Worm (Caenorhabditis elegans): ENCODE measurements around the gene C07B5.4.

The C07B5.4 gene

ce11 chrX:9509516-9509915 lies 19.9 kb upstream of the C07B5.4 start:
- TF ChIP-seq ztf-23 (GFP tag; IDR thresholded peaks at IDR 0.05) (no peak), cog-1 (tag; optimal IDR thresholded peaks at IDR 0.05) (no peak)

DNA sequence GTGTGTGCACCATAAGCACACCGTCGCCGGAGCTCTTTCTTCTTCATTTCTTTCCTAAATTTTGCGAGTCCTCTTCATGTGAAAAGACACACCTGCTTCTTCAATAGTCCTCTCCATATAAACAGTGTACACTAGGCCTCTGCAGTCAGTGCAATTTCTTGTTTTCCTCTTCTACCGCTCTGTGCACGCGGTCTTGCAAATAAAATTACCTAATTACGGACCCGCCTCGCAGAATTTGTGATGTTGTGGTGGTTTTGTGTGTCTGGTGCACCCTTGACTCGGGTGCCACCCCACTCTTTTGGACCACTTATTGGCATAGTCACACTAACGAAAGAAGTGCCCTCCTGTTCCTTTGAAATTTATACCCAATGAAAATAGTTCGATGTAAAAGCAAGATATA lies 19.5 kb upstream of the C07B5.4 start:
- no peak for TF ChIP-seq ref-1 (GFP tag; conservative IDR thresholded peaks at IDR 0.05)
- TF ChIP-seq flt-1 (GFP tag; IDR thresholded peaks at IDR 0.05), result no peak
- no peak for TF ChIP-seq ztf-29 (GFP tag; IDR thresholded peaks at IDR 0.05)
- no peak for TF ChIP-seq ztf-23 (GFP tag; IDR thresholded peaks at IDR 0.05)
- TF ChIP-seq med-1 (GFP tag; optimal IDR thresholded peaks at IDR 0.05; ENCODE audit: insufficient read depth), result no peak
- TF ChIP-seq cog-1 (tag; optimal IDR thresholded peaks at IDR 0.05), result no peak
- TF ChIP-seq T22C8.4 (GFP tag; IDR thresholded peaks at IDR 0.05), result no peak
- no peak for TF ChIP-seq klf-2 (GFP tag; conservative IDR thresholded peaks at IDR 0.05)
- TF ChIP-seq tab-1 (GFP tag; IDR thresholded peaks at IDR 0.05), result no peak

DNA sequence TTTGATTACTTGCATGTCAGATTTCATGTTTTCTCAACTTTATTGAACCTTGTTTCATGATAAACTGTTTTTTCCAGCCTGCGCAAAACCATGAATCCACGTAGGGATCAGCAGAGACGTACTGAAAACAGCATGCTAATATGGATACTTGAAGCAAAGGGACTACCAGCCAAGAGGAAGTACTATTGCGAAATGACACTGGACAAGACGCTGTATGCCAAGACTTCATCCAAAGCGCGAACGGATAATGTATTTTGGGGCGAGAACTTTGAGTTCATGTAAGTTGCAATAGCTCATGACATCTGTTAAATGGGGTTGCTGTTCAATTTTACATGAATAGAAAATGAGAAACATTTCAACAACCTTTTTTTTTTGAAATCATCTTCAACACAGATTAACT lies 19.0 kb upstream of the C07B5.4 start:
- TF ChIP-seq cog-1 (tag; optimal IDR thresholded peaks at IDR 0.05) (no peak), klf-2 (GFP tag; conservative IDR thresholded peaks at IDR 0.05) (no peak), med-1 (GFP tag; optimal IDR thresholded peaks at IDR 0.05; ENCODE audit: insufficient read depth) (no peak), ref-1 (GFP tag; conservative IDR thresholded peaks at IDR 0.05) (no peak), tab-1 (GFP tag; IDR thresholded peaks at IDR 0.05) (no peak), T22C8.4 (GFP tag; IDR thresholded peaks at IDR 0.05) (no peak), ztf-29 (GFP tag; IDR thresholded peaks at IDR 0.05) (no peak), ztf-23 (GFP tag; IDR thresholded peaks at IDR 0.05) (no peak), flt-1 (GFP tag; IDR thresholded peaks at IDR 0.05) (no peak)

- TF ChIP-seq T22C8.4 (GFP tag; IDR thresholded peaks at IDR 0.05) (no peak), tab-1 (GFP tag; IDR thresholded peaks at IDR 0.05) (no peak), klf-2 (GFP tag; conservative IDR thresholded peaks at IDR 0.05) (no peak), cog-1 (tag; optimal IDR thresholded peaks at IDR 0.05) (no peak), ztf-23 (GFP tag; IDR thresholded peaks at IDR 0.05) (no peak), ztf-29 (GFP tag; IDR thresholded peaks at IDR 0.05) (no peak), ref-1 (GFP tag; conservative IDR thresholded peaks at IDR 0.05) (no peak)
Measured at ce11 chrX:9512457-9512856, 17.0 kb upstream of the C07B5.4 start.

- TF ChIP-seq flt-1 (GFP tag; IDR thresholded peaks at IDR 0.05), result no peak
- no peak for TF ChIP-seq ztf-29 (GFP tag; IDR thresholded peaks at IDR 0.05)
Measured at ce11 chrX:9517106-9517505, 12.4 kb upstream of the C07B5.4 start, which contains the start of gene C07B5.2. Gene C07B5.2 (minus strand): TSS chrX:9517206.

ce11 chrX:9518719-9519118 lies 10.7 kb upstream of the C07B5.4 start, which contains the start of gene C07B5.6:
Gene C07B5.6 (plus strand): TSS chrX:9519019.
- TF ChIP-seq med-1 (GFP tag; optimal IDR thresholded peaks at IDR 0.05; ENCODE audit: insufficient read depth), result no peak
- TF ChIP-seq flt-1 (GFP tag; IDR thresholded peaks at IDR 0.05), result no peak
- no peak for TF ChIP-seq cog-1 (tag; optimal IDR thresholded peaks at IDR 0.05)
- no peak for TF ChIP-seq tab-1 (GFP tag; IDR thresholded peaks at IDR 0.05)
- TF ChIP-seq ztf-29 (GFP tag; IDR thresholded peaks at IDR 0.05), result no peak
- no peak for TF ChIP-seq T22C8.4 (GFP tag; IDR thresholded peaks at IDR 0.05)
- TF ChIP-seq ztf-23 (GFP tag; IDR thresholded peaks at IDR 0.05), result no peak
- no peak for TF ChIP-seq klf-2 (GFP tag; conservative IDR thresholded peaks at IDR 0.05)
- no peak for TF ChIP-seq ref-1 (GFP tag; conservative IDR thresholded peaks at IDR 0.05)

DNA sequence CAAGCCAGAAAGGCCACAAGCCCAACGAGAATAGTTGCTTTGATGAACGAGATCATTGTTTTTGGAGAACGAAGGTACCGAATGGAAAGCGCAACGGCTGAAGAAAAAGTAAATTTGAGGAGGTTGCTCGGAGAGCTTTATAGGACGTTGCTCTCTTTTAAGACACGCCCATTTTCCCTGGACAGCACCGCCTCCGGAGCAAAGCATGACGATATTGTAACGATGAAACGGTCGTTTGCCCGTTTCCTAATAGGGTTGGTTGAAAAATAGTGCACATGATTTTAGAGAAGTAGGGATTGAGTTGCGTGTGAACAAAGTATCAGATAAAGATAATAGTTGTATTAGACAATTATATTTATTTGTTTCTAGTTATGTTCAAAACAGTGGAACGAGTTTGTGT lies 6.3 kb upstream of the C07B5.4 start, which contains the start of gene C07B5.3:
C07B5.3 (minus strand) TSS at position 101 of the 400 bp plus-strand sequence.
- TF ChIP-seq med-1 (GFP tag; optimal IDR thresholded peaks at IDR 0.05; ENCODE audit: insufficient read depth) (no peak), ztf-29 (GFP tag; IDR thresholded peaks at IDR 0.05) (no peak), ztf-23 (GFP tag; IDR thresholded peaks at IDR 0.05) (no peak), ref-1 (GFP tag; conservative IDR thresholded peaks at IDR 0.05) (no peak), klf-2 (GFP tag; conservative IDR thresholded peaks at IDR 0.05) (no peak), T22C8.4 (GFP tag; IDR thresholded peaks at IDR 0.05) (no peak), flt-1 (GFP tag; IDR thresholded peaks at IDR 0.05) (no peak), tab-1 (GFP tag; IDR thresholded peaks at IDR 0.05) (no peak), cog-1 (tag; optimal IDR thresholded peaks at IDR 0.05) (no peak)

DNA sequence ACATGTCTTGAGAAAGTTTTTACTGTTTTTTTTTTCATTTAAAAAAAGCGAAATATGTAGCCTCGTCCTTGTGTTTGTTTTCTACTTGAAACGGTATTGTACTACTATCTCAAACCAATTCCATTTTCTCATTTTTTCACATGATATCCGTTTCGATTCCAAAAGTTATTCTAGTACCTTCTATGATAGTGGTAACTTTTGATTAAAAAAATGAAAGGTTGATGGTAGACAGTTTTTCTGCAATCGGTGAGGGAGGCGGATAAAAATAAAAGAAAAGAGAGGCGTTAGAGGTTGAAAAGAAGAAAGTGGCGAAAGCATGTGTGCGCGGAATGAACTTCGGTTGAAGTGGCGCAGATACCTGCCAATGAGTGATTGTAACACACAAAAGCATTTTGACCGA lies 1.6 kb upstream of the C07B5.4 start:
- TF ChIP-seq ztf-23 (GFP tag; IDR thresholded peaks at IDR 0.05), result no peak
- no peak for TF ChIP-seq ref-1 (GFP tag; conservative IDR thresholded peaks at IDR 0.05)
- no peak for TF ChIP-seq ztf-29 (GFP tag; IDR thresholded peaks at IDR 0.05)
- no peak for TF ChIP-seq tab-1 (GFP tag; IDR thresholded peaks at IDR 0.05)

DNA sequence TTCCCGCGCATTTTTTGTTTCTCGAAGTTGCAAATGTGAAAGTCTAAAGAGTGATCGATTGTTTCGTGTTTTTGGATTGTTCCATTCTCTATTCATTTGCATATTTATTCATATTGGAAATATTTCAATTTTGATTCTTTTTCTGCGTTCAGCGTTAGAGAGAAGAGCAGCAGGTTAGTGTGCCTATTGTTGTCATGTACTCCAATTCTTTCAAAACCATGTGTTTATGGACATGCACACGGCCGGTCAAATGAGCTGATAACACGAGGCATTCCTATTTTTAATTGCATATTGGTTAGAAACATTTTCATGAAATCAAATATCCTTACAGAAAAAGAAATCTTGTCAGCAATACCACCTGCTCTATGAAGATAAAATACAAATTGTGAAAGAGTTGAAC lies 2.2 kb downstream of the C07B5.4 start:
- no peak for TF ChIP-seq cog-1 (tag; optimal IDR thresholded peaks at IDR 0.05)
- TF ChIP-seq tab-1 (GFP tag; IDR thresholded peaks at IDR 0.05), result no peak
- TF ChIP-seq klf-2 (GFP tag; conservative IDR thresholded peaks at IDR 0.05), result no peak
- no peak for TF ChIP-seq T22C8.4 (GFP tag; IDR thresholded peaks at IDR 0.05)
- no peak for TF ChIP-seq ref-1 (GFP tag; conservative IDR thresholded peaks at IDR 0.05)
- no peak for TF ChIP-seq ztf-29 (GFP tag; IDR thresholded peaks at IDR 0.05)
- TF ChIP-seq flt-1 (GFP tag; IDR thresholded peaks at IDR 0.05), result no peak
- no peak for TF ChIP-seq ztf-23 (GFP tag; IDR thresholded peaks at IDR 0.05)
- TF ChIP-seq med-1 (GFP tag; optimal IDR thresholded peaks at IDR 0.05; ENCODE audit: insufficient read depth), result no peak

- no peak for TF ChIP-seq cog-1 (tag; optimal IDR thresholded peaks at IDR 0.05)
- TF ChIP-seq ztf-23 (GFP tag; IDR thresholded peaks at IDR 0.05), result no peak
- no peak for TF ChIP-seq T22C8.4 (GFP tag; IDR thresholded peaks at IDR 0.05)
- no peak for TF ChIP-seq klf-2 (GFP tag; conservative IDR thresholded peaks at IDR 0.05)
- no peak for TF ChIP-seq ref-1 (GFP tag; conservative IDR thresholded peaks at IDR 0.05)
- no peak for TF ChIP-seq med-1 (GFP tag; optimal IDR thresholded peaks at IDR 0.05; ENCODE audit: insufficient read depth)
- no peak for TF ChIP-seq ztf-29 (GFP tag; IDR thresholded peaks at IDR 0.05)
- TF ChIP-seq flt-1 (GFP tag; IDR thresholded peaks at IDR 0.05), result no peak
- no peak for TF ChIP-seq tab-1 (GFP tag; IDR thresholded peaks at IDR 0.05)
Measured at ce11 chrX:9536008-9536407, 6.5 kb downstream of the C07B5.4 start.

ce11 chrX:9536665-9537064 lies 7.2 kb downstream of the C07B5.4 start, which contains the start of gene C07B5.8:
Gene C07B5.8 (minus strand): TSS chrX:9536765.
- TF ChIP-seq cog-1 (tag; optimal IDR thresholded peaks at IDR 0.05) (no peak), tab-1 (GFP tag; IDR thresholded peaks at IDR 0.05) (no peak), T22C8.4 (GFP tag; IDR thresholded peaks at IDR 0.05) (no peak), med-1 (GFP tag; optimal IDR thresholded peaks at IDR 0.05; ENCODE audit: insufficient read depth) (no peak), ztf-29 (GFP tag; IDR thresholded peaks at IDR 0.05) (no peak)
